Fruit fly (Drosophila melanogaster) whole organism, embryonic: ENCODE results near the gene Use1.

Experiments used
- Adf1 ChIP-seq: fragments of 200-800 bp; sonication (Bioruptor generic); IDR thresholded peaks from 2 replicates; pipeline ENCODE4 v1.3.6; 2022; ENCODE audit warnings: missing biosample characterization, missing genetic modification characterization
- Asciz ChIP-seq: fragments of 200-800 bp; sonication (Bioruptor generic); optimal IDR thresholded peaks from 2 replicates; lab custom pipeline; 2017; ENCODE audit warnings: missing biosample characterization, mild to moderate bottlenecking, missing genetic modification characterization, missing genetic modification reagents
- BEAF-32 ChIP-seq: fragments of 200-800 bp; sonication (Bioruptor generic); optimal IDR thresholded peaks from 3 replicates; lab custom pipeline; 2017; ENCODE audit warnings: missing biosample characterization, missing genetic modification characterization, mild to moderate bottlenecking, moderate library complexity, missing genetic modification reagents
- Bgb ChIP-seq: fragments of 200-800 bp; sonication (Bioruptor generic); IDR thresholded peaks from 2 replicates; pipeline ENCODE4 v1.3.6; 2022; ENCODE audit warnings: missing biosample characterization, missing genetic modification characterization; ENCODE audit not compliant: partially characterized antibody
- CG10267 ChIP-seq: fragments of 200-800 bp; sonication (Bioruptor generic); optimal IDR thresholded peaks from 2 replicates; lab custom pipeline; 2018; ENCODE audit warnings: missing biosample characterization, mild to moderate bottlenecking, missing genetic modification characterization, moderate library complexity
- CG10431 ChIP-seq: fragments of 200-800 bp; sonication (Bioruptor generic); optimal IDR thresholded peaks from 3 replicates; lab custom pipeline; 2018; ENCODE audit warnings: missing biosample characterization, mild to moderate bottlenecking, missing genetic modification characterization
- CG10959 ChIP-seq: fragments of 200-800 bp; sonication (Bioruptor generic); IDR thresholded peaks from 2 replicates; pipeline ENCODE4 v1.3.6; 2022; ENCODE audit warnings: missing biosample characterization, missing genetic modification characterization
- CG12391 ChIP-seq: fragments of 200-800 bp; sonication (Bioruptor generic); optimal IDR thresholded peaks from 3 replicates; lab custom pipeline; 2018; ENCODE audit warnings: missing biosample characterization, mild to moderate bottlenecking, missing genetic modification characterization, moderate library complexity
- CG13894 ChIP-seq: fragments of 200-800 bp; sonication (Bioruptor generic); optimal IDR thresholded peaks from 3 replicates; lab custom pipeline; 2018; ENCODE audit warnings: missing biosample characterization, mild to moderate bottlenecking, missing genetic modification characterization, moderate library complexity
- CG14014 ChIP-seq: fragments of 200-800 bp; sonication (Bioruptor generic); IDR thresholded peaks from 2 replicates; pipeline ENCODE4 v1.3.6; 2022; ENCODE audit warnings: missing biosample characterization, missing genetic modification characterization
- CG14710 ChIP-seq: fragments of 200-800 bp; sonication (Bioruptor generic); optimal IDR thresholded peaks from 3 replicates; lab custom pipeline; 2019; ENCODE audit warnings: missing biosample characterization, mild to moderate bottlenecking, missing genetic modification characterization, moderate library complexity
- CG15514 ChIP-seq: fragments of 200-800 bp; sonication (Bioruptor generic); optimal IDR thresholded peaks from 3 replicates; lab custom pipeline; 2017; ENCODE audit warnings: missing biosample characterization, missing genetic modification characterization, mild to moderate bottlenecking, moderate library complexity, missing genetic modification reagents
- CG17328 ChIP-seq: fragments of 200-800 bp; sonication (Bioruptor generic); IDR thresholded peaks from 2 replicates; pipeline ENCODE4 v1.3.6; 2022; ENCODE audit warnings: missing biosample characterization, missing genetic modification characterization
- CG2199 ChIP-seq: fragments of 200-800 bp; sonication (Bioruptor generic); IDR thresholded peaks from 3 replicates; pipeline ENCODE4 v1.3.6; 2022; ENCODE audit warnings: missing biosample characterization, missing genetic modification characterization
- CG2712 ChIP-seq: fragments of 200-800 bp; optimal IDR thresholded peaks from 3 replicates; lab custom pipeline; 2019; ENCODE audit warnings: missing biosample characterization, mild to moderate bottlenecking, missing genetic modification characterization, moderate library complexity
- CG30431 ChIP-seq: fragments of 200-800 bp; sonication (Bioruptor generic); optimal IDR thresholded peaks from 2 replicates; lab custom pipeline; 2017; ENCODE audit warnings: missing biosample characterization, missing genetic modification characterization
- CG31224 ChIP-seq: fragments of 200-800 bp; sonication (Bioruptor generic); IDR thresholded peaks from 2 replicates; pipeline ENCODE4 v1.3.6; 2022; ENCODE audit warnings: missing biosample characterization, missing genetic modification characterization
- CG32767 ChIP-seq: fragments of 200-800 bp; sonication (Bioruptor generic); IDR thresholded peaks from 2 replicates; pipeline ENCODE4 v1.3.6; 2022; ENCODE audit warnings: missing biosample characterization, missing genetic modification characterization
- CG34376 ChIP-seq: fragments of 200-800 bp; sonication (Bioruptor generic); optimal IDR thresholded peaks from 2 replicates; lab custom pipeline; 2018; ENCODE audit warnings: missing biosample characterization, mild to moderate bottlenecking, missing genetic modification characterization
- CG42726 ChIP-seq: fragments of 200-800 bp; sonication (Bioruptor generic); IDR thresholded peaks from 2 replicates; pipeline ENCODE4 v1.3.6; 2022; ENCODE audit warnings: missing biosample characterization, missing genetic modification characterization; ENCODE audit not compliant: partially characterized antibody
- CG7839 ChIP-seq: fragments of 200-800 bp; sonication (Bioruptor generic); optimal IDR thresholded peaks from 3 replicates; lab custom pipeline; 2018; ENCODE audit warnings: missing biosample characterization, mild to moderate bottlenecking, missing genetic modification characterization, moderate library complexity
- Dip2 ChIP-seq: fragments of 200-800 bp; sonication (Bioruptor generic); IDR thresholded peaks from 2 replicates; pipeline ENCODE4 v1.3.6; 2022; ENCODE audit warnings: missing biosample characterization, missing genetic modification characterization
- Dip3 ChIP-seq: fragments of 200-800 bp; sonication (Bioruptor generic); optimal IDR thresholded peaks from 3 replicates; lab custom pipeline; 2016; ENCODE audit warnings: missing biosample characterization, missing genetic modification characterization
- Hmr ChIP-seq: fragments of 200-800 bp; sonication (Bioruptor generic); optimal IDR thresholded peaks from 3 replicates; lab custom pipeline; 2017; ENCODE audit warnings: mild to moderate bottlenecking, missing biosample characterization, missing genetic modification reagents, missing genetic modification characterization
- Mad ChIP-seq: fragments of 200-800 bp; sonication (Bioruptor generic); optimal IDR thresholded peaks from 2 replicates; lab custom pipeline; 2016; ENCODE audit warnings: missing biosample characterization, missing genetic modification characterization
- Opbp ChIP-seq: fragments of 200-800 bp; sonication (Bioruptor generic); IDR thresholded peaks from 3 replicates; pipeline ENCODE4 v1.3.6; 2022; ENCODE audit warnings: missing biosample characterization, missing genetic modification characterization; ENCODE audit not compliant: partially characterized antibody
- PHDP ChIP-seq: fragments of 200-800 bp; sonication (Bioruptor generic); optimal IDR thresholded peaks from 3 replicates; lab custom pipeline; 2018; ENCODE audit warnings: missing biosample characterization, mild to moderate bottlenecking, missing genetic modification characterization, moderate library complexity
- Trl ChIP-seq, 3 experiments: fragments of >200 bp in 2 of 3; fragments of 200-800 bp in 1 of 3; sonication (Bioruptor generic) in 1 of 3; optimal IDR thresholded peaks; 2 replicates in 1 of 3; 3 replicates in 2 of 3; lab custom pipeline; 2016 to 2017; ENCODE audit warnings: missing biosample characterization in 1 of 3, missing genetic modification characterization in 1 of 3
- Xrp1 ChIP-seq: fragments of 200-800 bp; sonication (Bioruptor generic); IDR thresholded peaks from 2 replicates; pipeline ENCODE4 v1.3.6; 2022; ENCODE audit warnings: missing biosample characterization, missing genetic modification characterization
- chm ChIP-seq: fragments of 200-800 bp; sonication (Bioruptor generic); IDR thresholded peaks from 2 replicates; pipeline ENCODE4 v1.3.6; 2022; ENCODE audit warnings: missing biosample characterization, missing genetic modification characterization
- crp ChIP-seq, 2 experiments: fragments of 200-800 bp; sonication (Bioruptor generic); optimal IDR thresholded peaks; 2 replicates in 1 of 2; 3 replicates in 1 of 2; lab custom pipeline; 2017; ENCODE audit warnings: missing biosample characterization in 2 of 2, missing genetic modification characterization in 2 of 2, mild to moderate bottlenecking in 1 of 2, moderate library complexity in 1 of 2
- cwo ChIP-seq: fragments of 200-800 bp; sonication (Bioruptor generic); optimal IDR thresholded peaks from 3 replicates; lab custom pipeline; 2017; ENCODE audit warnings: missing biosample characterization, missing genetic modification characterization, mild to moderate bottlenecking, moderate library complexity, missing genetic modification reagents
- dpn ChIP-seq, 2 experiments: fragments of 200-800 bp; sonication (Bioruptor generic); optimal IDR thresholded peaks; 3 replicates each; lab custom pipeline; 2016; ENCODE audit warnings: missing biosample characterization in 2 of 2, missing genetic modification characterization in 2 of 2
- ems ChIP-seq: fragments of 200-800 bp; sonication (Bioruptor generic); optimal IDR thresholded peaks from 3 replicates; lab custom pipeline; 2016; ENCODE audit warnings: missing biosample characterization, missing genetic modification characterization
- exex ChIP-seq: fragments of 200-800 bp; sonication (Bioruptor generic); optimal IDR thresholded peaks from 4 replicates; lab custom pipeline; 2018; ENCODE audit warnings: missing biosample characterization, mild to moderate bottlenecking, missing genetic modification characterization, moderate library complexity
- grn ChIP-seq: fragments of 200-800 bp; sonication (Bioruptor generic); optimal IDR thresholded peaks from 3 replicates; lab custom pipeline; 2017; ENCODE audit warnings: missing biosample characterization, missing genetic modification characterization
- gsb-n ChIP-seq: fragments of 200-800 bp; sonication (Bioruptor generic); optimal IDR thresholded peaks from 3 replicates; lab custom pipeline; 2018; ENCODE audit warnings: missing biosample characterization, mild to moderate bottlenecking, missing genetic modification characterization
- hkb ChIP-seq, 2 experiments: fragments of 200-800 bp in 1 of 2; fragments of >200 bp in 1 of 2; sonication (Bioruptor generic) in 1 of 2; IDR thresholded peaks in 1 of 2; optimal IDR thresholded peaks in 1 of 2; 2 replicates each; pipeline versions ENCODE4 v1.3.6 to Lab custom; 2017 to 2022; ENCODE audit warnings: missing biosample characterization in 1 of 2, missing genetic modification characterization in 1 of 2
- knrl ChIP-seq: fragments of 200-800 bp; sonication (Bioruptor generic); IDR thresholded peaks from 3 replicates; pipeline ENCODE4 v1.3.6; 2022; ENCODE audit warnings: missing biosample characterization, missing genetic modification characterization; ENCODE audit not compliant: partially characterized antibody
- lilli ChIP-seq: fragments of 200-800 bp; sonication (Bioruptor generic); optimal IDR thresholded peaks from 3 replicates; lab custom pipeline; 2016; ENCODE audit warnings: missing biosample characterization, missing genetic modification characterization
- mirr ChIP-seq: fragments of 200-800 bp; sonication (Bioruptor generic); optimal IDR thresholded peaks from 3 replicates; lab custom pipeline; 2018; ENCODE audit warnings: missing biosample characterization, mild to moderate bottlenecking, missing genetic modification characterization
- oc ChIP-seq: fragments of 200-800 bp; sonication (Bioruptor generic); optimal IDR thresholded peaks from 2 replicates; lab custom pipeline; 2018; ENCODE audit warnings: missing biosample characterization, mild to moderate bottlenecking, missing genetic modification characterization, moderate library complexity
- peb ChIP-seq: fragments of 200-800 bp; sonication (Bioruptor generic); IDR thresholded peaks from 2 replicates; pipeline ENCODE4 v1.3.6; 2022; ENCODE audit warnings: missing biosample characterization, missing genetic modification characterization
- phol ChIP-seq: fragments of 200-800 bp; sonication (Bioruptor generic); optimal IDR thresholded peaks from 3 replicates; lab custom pipeline; 2018; ENCODE audit warnings: missing biosample characterization, mild to moderate bottlenecking, missing genetic modification characterization, moderate library complexity
- pzg ChIP-seq: fragments of 200-800 bp; sonication (Bioruptor generic); optimal IDR thresholded peaks from 3 replicates; lab custom pipeline; 2018; ENCODE audit warnings: missing biosample characterization, mild to moderate bottlenecking, missing genetic modification characterization, moderate library complexity
- repo ChIP-seq: fragments of 200-800 bp; sonication (Bioruptor generic); optimal IDR thresholded peaks from 2 replicates; lab custom pipeline; 2016; ENCODE audit warnings: missing biosample characterization, missing genetic modification characterization
- scrt ChIP-seq: fragments of 200-800 bp; sonication (Bioruptor generic); optimal IDR thresholded peaks from 2 replicates; lab custom pipeline; 2018; ENCODE audit warnings: missing biosample characterization, mild to moderate bottlenecking, missing genetic modification characterization, moderate library complexity
- sd ChIP-seq: fragments of 200-800 bp; sonication (Bioruptor generic); optimal IDR thresholded peaks from 3 replicates; lab custom pipeline; 2018; ENCODE audit warnings: missing biosample characterization, mild to moderate bottlenecking, missing genetic modification characterization, moderate library complexity

The Use1 gene

DNA sequence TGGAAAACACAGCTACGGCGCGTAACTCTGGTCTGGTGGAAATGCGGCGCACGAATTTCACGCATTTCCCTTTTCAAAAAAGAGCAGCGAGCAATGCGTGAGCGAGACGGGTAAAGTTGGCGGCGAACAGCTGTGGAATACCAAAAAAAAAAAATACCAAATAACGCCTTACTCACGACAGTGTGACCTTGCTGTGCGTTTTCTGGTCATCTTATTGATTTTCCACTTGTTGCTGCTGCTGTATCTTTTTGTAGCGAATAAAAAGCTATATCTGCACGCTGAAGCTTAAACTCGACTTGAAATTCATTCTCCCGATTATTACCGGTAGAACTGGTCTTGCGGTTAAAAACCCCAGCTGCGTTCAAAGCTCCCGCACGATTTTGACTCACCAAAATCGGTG, 2.6 kb downstream of the Use1 start, which contains the start of the genes bol and Dhpr (continued):
- TF ChIP-seq cwo (GFP tag; lab: Kevin White, UChicago) (peak; percentile 32), knrl (GFP tag; lab: Robert Waterston, UW) (peak; percentile 35; the same call in 1 of the 3 replicates), ems (no peak), Asciz (GFP tag; lab: Kevin White, UChicago) (peak; percentile 39), CG42726 (GFP tag; lab: Robert Waterston, UW) (peak; percentile 48; the same call in 1 of the 2 replicates), CG7839 (tag; lab: Kevin White, UChicago) (no peak), Trl (optimal IDR thresholded peaks at IDR 0.05; lab: Kevin White, UChicago) (peak in 1 of 2 experiments; percentile 23), Trl (GFP tag; optimal IDR thresholded peaks at IDR 0.05; lab: Kevin White, UChicago) (no peak), Hmr (GFP tag; lab: Kevin White, UChicago) (peak; percentile 45), CG30431 (GFP tag; lab: Kevin White, UChicago) (no peak), CG15514 (GFP tag; lab: Kevin White, UChicago) (peak; percentile 74), exex (no peak), Adf1 (peak; percentile 68), CG32767 (peak; percentile 17; the same call in 1 of the 2 replicates), CG31224 (no peak), PHDP (tag; lab: Kevin White, UChicago) (peak; percentile 37), phol (tag; lab: Kevin White, UChicago) (peak; percentile 29), BEAF-32 (GFP tag; lab: Kevin White, UChicago) (peak; percentile 63), CG10431 (GFP tag; lab: Kevin White, UChicago) (peak; percentile 37), CG17328 (peak; percentile 16; the same call in 1 of the 2 replicates), Mad (GFP tag; lab: Kevin White, UChicago) (peak; percentile 0), Dip2 (GFP tag; lab: Robert Waterston, UW) (no peak), scrt (GFP tag; lab: Kevin White, UChicago) (peak; percentile 99), repo (GFP tag; lab: Kevin White, UChicago) (peak; percentile 21), CG13894 (tag; lab: Kevin White, UChicago) (peak; percentile 68), oc (tag; lab: Kevin White, UChicago) (peak; percentile 26), gsb-n (tag; lab: Kevin White, UChicago) (peak; percentile 22), CG10959 (GFP tag; lab: Robert Waterston, UW) (no peak), CG2199 (GFP tag; lab: Robert Waterston, UW) (0 out of 3 replicates have a peak, but pooled peaks have one; percentile 40), Bgb (GFP tag; lab: Robert Waterston, UW) (peak; percentile 46; the same call in 1 of the 2 replicates), mirr (no peak), lilli (GFP tag; lab: Kevin White, UChicago) (no peak), CG14710 (tag; lab: Kevin White, UChicago) (peak; percentile 44), CG2712 (tag; lab: Kevin White, UChicago) (peak; percentile 2), chm (GFP tag; lab: Robert Waterston, UW) (peak; percentile 42; the same call in 1 of the 2 replicates), grn (GFP tag; lab: Kevin White, UChicago) (no peak), dpn (GFP tag; optimal IDR thresholded peaks at IDR 0.05; lab: Kevin White, UChicago) (peak in 1 of 2 experiments; percentile 3), Dip3 (GFP tag; lab: Kevin White, UChicago) (no peak), CG10267 (peak; percentile 44), pzg (GFP tag; lab: Kevin White, UChicago) (peak; percentile 94), Opbp (GFP tag; lab: Robert Waterston, UW) (peak; percentile 68), hkb (optimal IDR thresholded peaks at IDR 0.05; lab: Kevin White, UChicago) (no peak), hkb (GFP tag; IDR thresholded peaks at IDR 0.05; lab: Robert Waterston, UW) (peak; percentile 33; the same call in 1 of the 2 replicates), sd (peak; percentile 39), CG34376 (GFP tag; lab: Kevin White, UChicago) (peak; percentile 52), Xrp1 (no peak), CG14014 (GFP tag; lab: Robert Waterston, UW) (0 out of 2 replicates have a peak, but pooled peaks have one; percentile 6), crp (GFP tag; optimal IDR thresholded peaks at IDR 0.05; lab: Kevin White, UChicago) (peak; percentile 76 to 97), CG12391 (tag; lab: Kevin White, UChicago) (peak; percentile 12), peb (GFP tag; lab: Robert Waterston, UW) (no peak)
